Worm (Caenorhabditis elegans) whole organism, late embryonic: ENCODE results near the gene gst-30.

Source experiments
- F13H6.1 ChIP-seq: sonication (generic microtip); optimal IDR thresholded peaks from 2 replicates; lab custom pipeline; 2016; ENCODE audit warnings: missing genetic modification characterization, missing compliant biosample characterization
- K09A11.1 ChIP-seq: sonication (generic microtip); optimal IDR thresholded peaks from 2 replicates; lab custom pipeline; 2017; ENCODE audit warnings: antibody characterized with exemption, mild to moderate bottlenecking, missing genetic modification characterization, missing compliant biosample characterization; ENCODE audit not compliant: insufficient read depth
- T23F11.4 ChIP-seq: fragments of 200-800 bp; sonication (Bioruptor generic); optimal IDR thresholded peaks from 2 replicates; lab custom pipeline; 2018; ENCODE audit warnings: mild to moderate bottlenecking, missing genetic modification characterization, missing compliant biosample characterization
- Y22D7AL.16 ChIP-seq: sonication (generic microtip); optimal IDR thresholded peaks from 2 replicates; lab custom pipeline; 2016; ENCODE audit warnings: missing genetic modification characterization, missing compliant biosample characterization
- ahr-1 ChIP-seq: sonication (generic microtip); optimal IDR thresholded peaks from 2 replicates; lab custom pipeline; 2016; ENCODE audit warnings: missing genetic modification characterization, missing compliant biosample characterization
- ama-1 ChIP-seq: fragments of 150-350 bp; optimal IDR thresholded peaks from 2 replicates; lab custom pipeline; 2014
- ceh-14 ChIP-seq: sonication (generic microtip); optimal IDR thresholded peaks from 2 replicates; lab custom pipeline; 2016; ENCODE audit warnings: missing genotype, missing genetic modification characterization, missing compliant biosample characterization
- ceh-19 ChIP-seq: fragments of 200-800 bp; sonication (Bioruptor generic); optimal IDR thresholded peaks from 2 replicates; lab custom pipeline; 2018; ENCODE audit warnings: mild to moderate bottlenecking, missing genetic modification characterization, missing compliant biosample characterization
- ceh-2 ChIP-seq: sonication (generic microtip); optimal IDR thresholded peaks from 2 replicates; lab custom pipeline; 2016; ENCODE audit warnings: missing genotype, missing genetic modification characterization, missing compliant biosample characterization
- ceh-24 ChIP-seq: sonication (generic microtip); optimal IDR thresholded peaks from 2 replicates; lab custom pipeline; 2016; ENCODE audit warnings: mild to moderate bottlenecking, missing genetic modification characterization, missing compliant biosample characterization
- ceh-30 ChIP-seq: fragments of 150-350 bp; optimal IDR thresholded peaks from 2 replicates; lab custom pipeline; 2014; ENCODE audit warnings: missing biosample characterization, missing genetic modification characterization
- ceh-34 ChIP-seq: sonication (generic microtip); optimal IDR thresholded peaks from 2 replicates; lab custom pipeline; 2016; ENCODE audit warnings: mild to moderate bottlenecking, missing genetic modification characterization, missing compliant biosample characterization
- ceh-45 ChIP-seq: fragments of 200-800 bp; sonication (Bioruptor generic); IDR thresholded peaks from 2 replicates; pipeline ENCODE4 v1.3.6; 2022; ENCODE audit warnings: missing genetic modification reagents, missing genetic modification characterization, missing compliant biosample characterization
- dve-1 ChIP-seq: sonication (generic microtip); optimal IDR thresholded peaks from 2 replicates; lab custom pipeline; 2017; ENCODE audit warnings: antibody characterized with exemption, mild to moderate bottlenecking, missing genetic modification characterization, missing compliant biosample characterization
- elt-2 ChIP-seq: sonication (generic microtip); optimal IDR thresholded peaks from 2 replicates; lab custom pipeline; 2016; ENCODE audit warnings: missing genetic modification reagents, missing genetic modification characterization, missing compliant biosample characterization
- ets-4 ChIP-seq: sonication (generic microtip); optimal IDR thresholded peaks from 2 replicates; lab custom pipeline; 2016; ENCODE audit warnings: missing genetic modification characterization, missing compliant biosample characterization
- eyg-1 ChIP-seq: sonication (generic microtip); optimal IDR thresholded peaks from 2 replicates; lab custom pipeline; 2016; ENCODE audit warnings: missing genotype, missing genetic modification characterization, missing compliant biosample characterization
- fax-1 ChIP-seq: sonication (generic microtip); optimal IDR thresholded peaks from 2 replicates; lab custom pipeline; 2016; ENCODE audit warnings: missing genotype, missing genetic modification characterization, missing compliant biosample characterization
- fkh-10 ChIP-seq: fragments of 150-350 bp; optimal IDR thresholded peaks from 2 replicates; lab custom pipeline; 2014; ENCODE audit warnings: missing biosample characterization, missing genetic modification reagents, missing genetic modification characterization
- hlh-13 ChIP-seq: fragments of 200-800 bp; sonication (Bioruptor generic); optimal IDR thresholded peaks from 2 replicates; lab custom pipeline; 2018; ENCODE audit warnings: mild to moderate bottlenecking, missing genetic modification characterization, missing compliant biosample characterization
- hlh-15 ChIP-seq: sonication (generic microtip); optimal IDR thresholded peaks from 2 replicates; lab custom pipeline; 2016; ENCODE audit warnings: missing genetic modification characterization, missing compliant biosample characterization
- hlh-30 ChIP-seq: sonication (generic microtip); optimal IDR thresholded peaks from 2 replicates; lab custom pipeline; 2017; ENCODE audit warnings: antibody characterized with exemption, missing genetic modification characterization, missing compliant biosample characterization; ENCODE audit not compliant: insufficient read depth
- hlh-6 ChIP-seq: sonication (generic microtip); optimal IDR thresholded peaks from 2 replicates; lab custom pipeline; 2016; ENCODE audit warnings: missing genotype, missing genetic modification characterization, missing compliant biosample characterization
- lim-6 ChIP-seq: sonication (generic microtip); optimal IDR thresholded peaks from 2 replicates; lab custom pipeline; 2016; ENCODE audit warnings: missing genetic modification characterization, missing compliant biosample characterization
- madf-2 ChIP-seq: sonication (generic microtip); optimal IDR thresholded peaks from 2 replicates; lab custom pipeline; 2017; ENCODE audit warnings: missing genetic modification characterization, missing compliant biosample characterization
- mec-3 ChIP-seq: sonication (generic microtip); optimal IDR thresholded peaks from 2 replicates; lab custom pipeline; 2016; ENCODE audit warnings: borderline replicate concordance, missing genetic modification characterization, missing compliant biosample characterization
- nfya-1 ChIP-seq: sonication (generic microtip); optimal IDR thresholded peaks from 2 replicates; lab custom pipeline; 2017; ENCODE audit warnings: missing genetic modification characterization, mild to moderate bottlenecking, missing compliant biosample characterization, antibody characterized with exemption, moderate library complexity
- nhr-11 ChIP-seq: fragments of 150-350 bp; optimal IDR thresholded peaks from 2 replicates; lab custom pipeline; 2014; ENCODE audit warnings: missing biosample characterization, missing genetic modification characterization
- nhr-232 ChIP-seq: sonication (generic microtip); optimal IDR thresholded peaks from 2 replicates; lab custom pipeline; 2016; ENCODE audit warnings: missing genetic modification characterization, missing compliant biosample characterization
- npax-4 ChIP-seq: sonication (generic microtip); optimal IDR thresholded peaks from 2 replicates; lab custom pipeline; 2016; ENCODE audit warnings: missing genetic modification characterization, missing compliant biosample characterization
- pat-9 ChIP-seq: fragments of 200-800 bp; sonication (Bioruptor generic); optimal IDR thresholded peaks from 2 replicates; lab custom pipeline; 2018; ENCODE audit warnings: mild to moderate bottlenecking, missing genetic modification characterization, moderate library complexity, missing compliant biosample characterization
- pha-2 ChIP-seq: sonication (generic microtip); optimal IDR thresholded peaks from 2 replicates; lab custom pipeline; 2017; ENCODE audit warnings: mild to moderate bottlenecking, missing genetic modification characterization, missing compliant biosample characterization
- pqm-1 ChIP-seq: sonication (generic microtip); optimal IDR thresholded peaks from 2 replicates; lab custom pipeline; 2016; ENCODE audit warnings: missing genetic modification characterization, missing compliant biosample characterization
- rnt-1 ChIP-seq: sonication (generic microtip); optimal IDR thresholded peaks from 2 replicates; lab custom pipeline; 2016; ENCODE audit warnings: missing genetic modification characterization, missing compliant biosample characterization
- unc-3 ChIP-seq, 2 experiments: fragments of 200-800 bp in 1 of 2; sonication (Bioruptor generic) in 1 of 2; sonication (generic microtip) in 1 of 2; conservative IDR thresholded peaks in 1 of 2; optimal IDR thresholded peaks in 1 of 2; 2 replicates each; pipeline versions ENCODE4 v1.3.6 to Lab custom; 2016 to 2022; ENCODE audit warnings: missing compliant biosample characterization in 2 of 2, missing genetic modification characterization in 2 of 2, missing genetic modification reagents in 1 of 2
- ztf-16 ChIP-seq: sonication (generic microtip); optimal IDR thresholded peaks from 2 replicates; lab custom pipeline; 2017; ENCODE audit warnings: missing genetic modification characterization, missing compliant biosample characterization

The gst-30 gene

ce11 chrII:4934954-4935353, at the start of gene gst-30:
gst-30 (minus strand) TSS chrII:4935054.
- TF ChIP-seq fkh-10 (no peak), Y22D7AL.16 (tag; lab: Kevin White, UChicago) (no peak), hlh-6 (tag; lab: Kevin White, UChicago) (no peak), fax-1 (tag; lab: Kevin White, UChicago) (no peak), ceh-45 (GFP tag; lab: Robert Waterston, UW) (no peak), F13H6.1 (no peak), ets-4 (tag; lab: Kevin White, UChicago) (no peak), pat-9 (tag; lab: Kevin White, UChicago) (no peak), hlh-15 (tag; lab: Kevin White, UChicago) (no peak), nfya-1 (no peak), ahr-1 (tag; lab: Kevin White, UChicago) (no peak), nhr-11 (tag; lab: Kevin White, UChicago) (no peak), ztf-16 (tag; lab: Kevin White, UChicago) (no peak), mec-3 (no peak)

ce11 chrII:4984151-4984550, 49.3 kb upstream of the gst-30 start:
- TF ChIP-seq K09A11.1 (tag; lab: Kevin White, UChicago) (no peak), elt-2 (tag; lab: Kevin White, UChicago) (peak; percentile 96), ceh-24 (tag; lab: Kevin White, UChicago) (no peak), hlh-13 (GFP tag; lab: Kevin White, UChicago) (no peak), unc-3 (GFP tag; conservative IDR thresholded peaks at IDR 0.05; lab: Robert Waterston, UW) (no peak), unc-3 (tag; optimal IDR thresholded peaks at IDR 0.05; lab: Kevin White, UChicago) (no peak), eyg-1 (no peak)

- TF ChIP-seq ceh-19: no peak
- no peak for TF ChIP-seq ceh-14 (tag; lab: Kevin White, UChicago)
- no peak for TF ChIP-seq rnt-1
- TF ChIP-seq pha-2 (tag; lab: Kevin White, UChicago): no peak
- TF ChIP-seq ama-1 (lab: Kevin White, UChicago): no peak
- no peak for TF ChIP-seq nhr-232 (tag; lab: Kevin White, UChicago)
- TF ChIP-seq npax-4 (tag; lab: Kevin White, UChicago): no peak
- TF ChIP-seq lim-6 (tag; lab: Kevin White, UChicago): no peak
- no peak for TF ChIP-seq fax-1 (tag; lab: Kevin White, UChicago)
- no peak for TF ChIP-seq dve-1 (tag; lab: Kevin White, UChicago)
These were observed 47.0 kb upstream of the gst-30 start for ce11 chrII:4981682-4982404.

ce11 chrII:4975311-4975710, 40.5 kb upstream of the gst-30 start:
- TF ChIP-seq ceh-34 (tag; lab: Kevin White, UChicago) (peak; percentile 87), madf-2 (no peak)

ce11 chrII:4974448-4974951, 39.6 kb upstream of the gst-30 start:
- TF ChIP-seq ceh-2 (tag; lab: Kevin White, UChicago): no peak
- TF ChIP-seq ceh-34 (tag; lab: Kevin White, UChicago): peak; percentile 93

- TF ChIP-seq Y22D7AL.16 (tag; lab: Kevin White, UChicago) (no peak), fax-1 (tag; lab: Kevin White, UChicago) (no peak), pqm-1 (no peak), hlh-30 (tag; lab: Kevin White, UChicago) (no peak), rnt-1 (no peak), hlh-15 (tag; lab: Kevin White, UChicago) (no peak), ama-1 (lab: Kevin White, UChicago) (no peak), ztf-16 (tag; lab: Kevin White, UChicago) (no peak), ceh-2 (tag; lab: Kevin White, UChicago) (no peak), ceh-30 (tag; lab: Kevin White, UChicago) (no peak), T23F11.4 (GFP tag; lab: Kevin White, UChicago) (no peak)
- TF ChIP-seq, all 69 proteins: peak for 0
These were observed 34.0 kb upstream of the gst-30 start, which contains the start of gene shc-2 for ce11 chrII:4968863-4969262. shc-2 (plus strand) TSS chrII:4969163.
